Fruit fly (Drosophila melanogaster) whole organism, embryonic: Measurements from ENCODE around the gene CG13603.

Experiments
- Adf1 ChIP-seq: fragments of 200-800 bp; sonication (Bioruptor generic); IDR thresholded peaks from 2 replicates; pipeline ENCODE4 v1.3.6; 2022; ENCODE audit warnings: missing biosample characterization, missing genetic modification characterization
- CG10979 ChIP-seq: fragments of 200-800 bp; sonication (Bioruptor generic); optimal IDR thresholded peaks from 2 replicates; lab custom pipeline; 2018; ENCODE audit warnings: missing biosample characterization, mild to moderate bottlenecking, missing genetic modification characterization, moderate library complexity
- CG11398 ChIP-seq: fragments of 200-800 bp; sonication (Bioruptor generic); optimal IDR thresholded peaks from 2 replicates; lab custom pipeline; 2016; ENCODE audit warnings: missing biosample characterization, missing genetic modification characterization
- CG11696 ChIP-seq: fragments of 200-800 bp; sonication (Bioruptor generic); IDR thresholded peaks from 2 replicates; pipeline ENCODE4 v1.3.6; 2022; ENCODE audit warnings: missing biosample characterization, missing genetic modification characterization
- CG1233 ChIP-seq: fragments of 200-800 bp; sonication (Bioruptor generic); optimal IDR thresholded peaks from 4 replicates; lab custom pipeline; 2018; ENCODE audit warnings: missing biosample characterization, mild to moderate bottlenecking, missing genetic modification characterization
- CG12391 ChIP-seq: fragments of 200-800 bp; sonication (Bioruptor generic); optimal IDR thresholded peaks from 3 replicates; lab custom pipeline; 2018; ENCODE audit warnings: missing biosample characterization, mild to moderate bottlenecking, missing genetic modification characterization, moderate library complexity
- CG12769 ChIP-seq: fragments of 200-800 bp; sonication (Bioruptor generic); optimal IDR thresholded peaks from 2 replicates; lab custom pipeline; 2019; ENCODE audit warnings: missing biosample characterization, mild to moderate bottlenecking, missing genetic modification characterization, moderate library complexity
- CG14441 ChIP-seq: fragments of 200-800 bp; sonication (Bioruptor generic); IDR thresholded peaks from 2 replicates; pipeline ENCODE4 v1.3.6; 2022; ENCODE audit warnings: missing biosample characterization, missing genetic modification characterization
- CG14710 ChIP-seq: fragments of 200-800 bp; sonication (Bioruptor generic); optimal IDR thresholded peaks from 3 replicates; lab custom pipeline; 2019; ENCODE audit warnings: missing biosample characterization, mild to moderate bottlenecking, missing genetic modification characterization, moderate library complexity
- CG15073 ChIP-seq: fragments of 200-800 bp; sonication (Bioruptor generic); optimal IDR thresholded peaks from 2 replicates; lab custom pipeline; 2016; ENCODE audit warnings: missing biosample characterization, missing genetic modification characterization
- CG15514 ChIP-seq: fragments of 200-800 bp; sonication (Bioruptor generic); optimal IDR thresholded peaks from 3 replicates; lab custom pipeline; 2017; ENCODE audit warnings: missing biosample characterization, missing genetic modification characterization, mild to moderate bottlenecking, moderate library complexity, missing genetic modification reagents
- CG1832 ChIP-seq: fragments of 200-800 bp; sonication (Bioruptor generic); optimal IDR thresholded peaks from 2 replicates; lab custom pipeline; 2017; ENCODE audit warnings: missing biosample characterization, mild to moderate bottlenecking, missing genetic modification characterization, inconsistent platforms
- CG2199 ChIP-seq: fragments of 200-800 bp; sonication (Bioruptor generic); IDR thresholded peaks from 3 replicates; pipeline ENCODE4 v1.3.6; 2022; ENCODE audit warnings: missing biosample characterization, missing genetic modification characterization
- CG2202 ChIP-seq: fragments of 200-800 bp; sonication (Bioruptor generic); optimal IDR thresholded peaks from 2 replicates; lab custom pipeline; 2018; ENCODE audit warnings: missing biosample characterization, mild to moderate bottlenecking, missing genetic modification characterization
- CG32767 ChIP-seq: fragments of 200-800 bp; sonication (Bioruptor generic); IDR thresholded peaks from 2 replicates; pipeline ENCODE4 v1.3.6; 2022; ENCODE audit warnings: missing biosample characterization, missing genetic modification characterization
- CG6791 ChIP-seq: fragments of 200-800 bp; sonication (Bioruptor generic); IDR thresholded peaks from 3 replicates; pipeline ENCODE4 v1.3.6; 2022; ENCODE audit warnings: missing biosample characterization, missing genetic modification characterization; ENCODE audit not compliant: partially characterized antibody
- CG7372 ChIP-seq: fragments of 200-800 bp; sonication (Bioruptor generic); IDR thresholded peaks from 2 replicates; pipeline ENCODE4 v1.3.6; 2022; ENCODE audit warnings: missing biosample characterization, missing genetic modification characterization
- CG8281 ChIP-seq: fragments of 200-800 bp; sonication (Bioruptor generic); optimal IDR thresholded peaks from 2 replicates; lab custom pipeline; 2018; ENCODE audit warnings: missing biosample characterization, mild to moderate bottlenecking, missing genetic modification characterization, moderate library complexity
- CG8290 ChIP-seq, 3 experiments: fragments of 200-800 bp; sonication (Bioruptor generic); optimal IDR thresholded peaks; 2 replicates each; lab custom pipeline; 2016 to 2019; ENCODE audit warnings: missing biosample characterization in 3 of 3, missing genetic modification characterization in 3 of 3, mild to moderate bottlenecking in 2 of 3, moderate library complexity in 1 of 3
- Deaf1 ChIP-seq: fragments of 200-800 bp; optimal IDR thresholded peaks from 3 replicates; lab custom pipeline; 2019; ENCODE audit warnings: missing biosample characterization, mild to moderate bottlenecking, missing genetic modification characterization, moderate library complexity
- HLH54F ChIP-seq: fragments of 200-800 bp; sonication (Bioruptor generic); optimal IDR thresholded peaks from 3 replicates; lab custom pipeline; 2016; ENCODE audit warnings: missing biosample characterization, missing genetic modification characterization
- Med ChIP-seq: fragments of 200-800 bp; sonication (Bioruptor generic); peaks from one replicate; lab custom pipeline; 2016; ENCODE audit warnings: missing biosample characterization, missing genetic modification characterization, mild to moderate bottlenecking, inconsistent platforms, moderate library complexity
- Neu2 ChIP-seq: fragments of 200-800 bp; sonication (Bioruptor generic); optimal IDR thresholded peaks from 3 replicates; lab custom pipeline; 2016; ENCODE audit warnings: missing biosample characterization, missing genetic modification characterization, borderline replicate concordance
- Trl ChIP-seq, 3 experiments: fragments of >200 bp in 2 of 3; fragments of 200-800 bp in 1 of 3; sonication (Bioruptor generic) in 1 of 3; optimal IDR thresholded peaks; 2 replicates in 1 of 3; 3 replicates in 2 of 3; lab custom pipeline; 2016 to 2017; ENCODE audit warnings: missing biosample characterization in 1 of 3, missing genetic modification characterization in 1 of 3
- abd-A ChIP-seq: fragments of 200-800 bp; sonication (Bioruptor generic); optimal IDR thresholded peaks from 3 replicates; lab custom pipeline; 2019; ENCODE audit warnings: missing biosample characterization, mild to moderate bottlenecking, missing genetic modification characterization, moderate library complexity
- ara ChIP-seq: fragments of 200-800 bp; sonication (Bioruptor generic); IDR thresholded peaks from 2 replicates; pipeline ENCODE4 v1.3.6; 2022; ENCODE audit warnings: missing biosample characterization, missing genetic modification characterization
- bsh ChIP-seq, 2 experiments: fragments of 200-800 bp; sonication (Bioruptor generic); optimal IDR thresholded peaks; 2 replicates each; lab custom pipeline; 2017 to 2018; ENCODE audit warnings: mild to moderate bottlenecking in 2 of 2, missing biosample characterization in 2 of 2, missing genetic modification characterization in 2 of 2, moderate library complexity in 1 of 2
- chinmo ChIP-seq: fragments of 200-800 bp; sonication (Bioruptor generic); IDR thresholded peaks from 4 replicates; pipeline ENCODE4 v1.3.6; 2022; ENCODE audit warnings: missing biosample characterization, missing genetic modification characterization; ENCODE audit not compliant: partially characterized antibody
- ci ChIP-seq: fragments of 200-800 bp; sonication (Bioruptor generic); IDR thresholded peaks from 3 replicates; pipeline ENCODE4 v1.3.6; 2022; ENCODE audit warnings: missing biosample characterization, missing genetic modification characterization
- danr ChIP-seq: fragments of 200-800 bp; sonication (Bioruptor generic); IDR thresholded peaks from 2 replicates; pipeline ENCODE4 v1.3.6; 2022; ENCODE audit warnings: missing biosample characterization, missing genetic modification characterization
- ewg ChIP-seq: fragments of 200-800 bp; sonication (Bioruptor generic); optimal IDR thresholded peaks from 3 replicates; lab custom pipeline; 2017; ENCODE audit warnings: mild to moderate bottlenecking, missing biosample characterization, missing genetic modification reagents, missing genetic modification characterization
- gcm2 ChIP-seq: fragments of 200-800 bp; sonication (Bioruptor generic); optimal IDR thresholded peaks from 2 replicates; lab custom pipeline; 2016; ENCODE audit warnings: missing biosample characterization, missing genetic modification characterization
- hkb ChIP-seq, 2 experiments: fragments of 200-800 bp in 1 of 2; fragments of >200 bp in 1 of 2; sonication (Bioruptor generic) in 1 of 2; IDR thresholded peaks in 1 of 2; optimal IDR thresholded peaks in 1 of 2; 2 replicates each; pipeline versions ENCODE4 v1.3.6 to Lab custom; 2017 to 2022; ENCODE audit warnings: missing biosample characterization in 1 of 2, missing genetic modification characterization in 1 of 2
- inv ChIP-seq: fragments of 200-800 bp; sonication (Bioruptor generic); IDR thresholded peaks from 2 replicates; pipeline ENCODE4 v1.3.6; 2022; ENCODE audit warnings: missing biosample characterization, missing genetic modification characterization; ENCODE audit not compliant: partially characterized antibody
- lab ChIP-seq: fragments of 200-800 bp; sonication (Bioruptor generic); optimal IDR thresholded peaks from 3 replicates; lab custom pipeline; 2017; ENCODE audit warnings: missing biosample characterization, missing genetic modification characterization, mild to moderate bottlenecking, moderate library complexity, missing genetic modification reagents
- onecut ChIP-seq: fragments of 200-800 bp; sonication (Bioruptor generic); IDR thresholded peaks from 2 replicates; pipeline ENCODE4 v1.3.6; 2022; ENCODE audit warnings: missing biosample characterization, missing genetic modification characterization
- scrt ChIP-seq: fragments of 200-800 bp; sonication (Bioruptor generic); optimal IDR thresholded peaks from 2 replicates; lab custom pipeline; 2018; ENCODE audit warnings: missing biosample characterization, mild to moderate bottlenecking, missing genetic modification characterization, moderate library complexity
- sd ChIP-seq: fragments of 200-800 bp; sonication (Bioruptor generic); optimal IDR thresholded peaks from 3 replicates; lab custom pipeline; 2018; ENCODE audit warnings: missing biosample characterization, mild to moderate bottlenecking, missing genetic modification characterization, moderate library complexity
- sens ChIP-seq: fragments of 200-800 bp; sonication (Bioruptor generic); peaks from one replicate; lab custom pipeline; 2016; ENCODE audit warnings: missing biosample characterization, missing genetic modification characterization
- so ChIP-seq: fragments of 200-800 bp; sonication (Bioruptor generic); IDR thresholded peaks from 3 replicates; pipeline ENCODE4 v1.3.6; 2022; ENCODE audit warnings: missing biosample characterization, missing genetic modification characterization
- sqz ChIP-seq: fragments of 200-800 bp; sonication (Bioruptor generic); optimal IDR thresholded peaks from 3 replicates; lab custom pipeline; 2018; ENCODE audit warnings: missing biosample characterization, mild to moderate bottlenecking, missing genetic modification characterization
- sr ChIP-seq: fragments of 200-800 bp; sonication (Bioruptor generic); IDR thresholded peaks from 3 replicates; pipeline ENCODE4 v1.3.6; 2022; ENCODE audit warnings: missing biosample characterization, missing genetic modification characterization
- ttk ChIP-seq: fragments of 200-800 bp; sonication (Bioruptor generic); IDR thresholded peaks from 2 replicates; pipeline ENCODE4 v2.1.2; 2022; ENCODE audit warnings: missing biosample characterization, missing genetic modification characterization

Gene CG13603

dm6 chr3R:23969449-23969848 lies 16.9 kb downstream of the CG13603 start (continued):
- peak; percentile 2 for TF ChIP-seq CG14710 (tag; lab: Kevin White, UChicago)
- 0 out of 2 replicates have a peak, but pooled peaks have one; percentile 8 for TF ChIP-seq ttk (GFP tag; lab: Robert Waterston, UW)
- TF ChIP-seq CG1233 (GFP tag; lab: Kevin White, UChicago): peak; percentile 30
- no peak for TF ChIP-seq CG11398 (GFP tag; lab: Kevin White, UChicago)
- no peak for TF ChIP-seq CG2199
- TF ChIP-seq danr (GFP tag; lab: Robert Waterston, UW): no peak
- peak in 1 of 2 experiments; percentile 53 for TF ChIP-seq bsh (GFP tag; optimal IDR thresholded peaks at IDR 0.05; lab: Kevin White, UChicago)
- no peak for TF ChIP-seq HLH54F (GFP tag; lab: Kevin White, UChicago)
- TF ChIP-seq CG8281: peak; percentile 10
- TF ChIP-seq CG6791 (GFP tag; lab: Robert Waterston, UW): no peak
- TF ChIP-seq CG10979 (tag; lab: Kevin White, UChicago): peak; percentile 49
- no peak for TF ChIP-seq Neu2 (GFP tag; lab: Kevin White, UChicago)
- no peak for TF ChIP-seq CG8290 (GFP tag; optimal IDR thresholded peaks at IDR 0.05; lab: Kevin White, UChicago)
- no peak for TF ChIP-seq CG8290 (tag; optimal IDR thresholded peaks at IDR 0.05; lab: Kevin White, UChicago)
- TF ChIP-seq CG12391 (tag; lab: Kevin White, UChicago): peak; percentile 50

- TF ChIP-seq ara (GFP tag; lab: Robert Waterston, UW) (no peak), CG8290 (GFP tag; optimal IDR thresholded peaks at IDR 0.05; lab: Kevin White, UChicago) (peak; percentile 71), CG8290 (tag; optimal IDR thresholded peaks at IDR 0.05; lab: Kevin White, UChicago) (peak; percentile 28 to 90), CG14441 (GFP tag; lab: Robert Waterston, UW) (no peak), CG12769 (tag; lab: Kevin White, UChicago) (peak; percentile 61), hkb (optimal IDR thresholded peaks at IDR 0.05; lab: Kevin White, UChicago) (no peak), hkb (GFP tag; IDR thresholded peaks at IDR 0.05; lab: Robert Waterston, UW) (0 out of 2 replicates have a peak, but pooled peaks have one; percentile 8), gcm2 (GFP tag; lab: Kevin White, UChicago) (no peak), sr (GFP tag; lab: Robert Waterston, UW) (peak; percentile 93), abd-A (tag; lab: Kevin White, UChicago) (peak; percentile 63), CG7372 (GFP tag; lab: Robert Waterston, UW) (no peak), inv (no peak), CG15514 (GFP tag; lab: Kevin White, UChicago) (no peak), sens (GFP tag; lab: Kevin White, UChicago) (peak; percentile 66), Med (peak; percentile 55), CG32767 (GFP tag; lab: Robert Waterston, UW) (peak; percentile 36; the same call in 1 of the 2 replicates), scrt (GFP tag; lab: Kevin White, UChicago) (peak; percentile 74), ewg (GFP tag; lab: Kevin White, UChicago) (peak; percentile 76), Trl (optimal IDR thresholded peaks at IDR 0.05; lab: Kevin White, UChicago) (peak; percentile 67 to 81), Trl (GFP tag; optimal IDR thresholded peaks at IDR 0.05; lab: Kevin White, UChicago) (no peak), CG11696 (GFP tag; lab: Robert Waterston, UW) (peak; percentile 57), CG1832 (GFP tag; lab: Kevin White, UChicago) (peak; percentile 56), Deaf1 (tag; lab: Kevin White, UChicago) (peak; percentile 73), CG15073 (GFP tag; lab: Kevin White, UChicago) (peak; percentile 70), ci (GFP tag; lab: Robert Waterston, UW) (peak; percentile 41; the same call in 2 of the 3 replicates), Adf1 (GFP tag; lab: Robert Waterston, UW) (peak; percentile 29; the same call in 1 of the 2 replicates), CG2202 (tag; lab: Kevin White, UChicago) (no peak), chinmo (0 out of 4 replicates have a peak, but pooled peaks have one; percentile 37), so (GFP tag; lab: Robert Waterston, UW) (0 out of 3 replicates have a peak, but pooled peaks have one; percentile 6), lab (GFP tag; lab: Kevin White, UChicago) (peak; percentile 2), sd (tag; lab: Kevin White, UChicago) (peak; percentile 1), danr (GFP tag; lab: Robert Waterston, UW) (0 out of 2 replicates have a peak, but pooled peaks have one; percentile 18), onecut (GFP tag; lab: Robert Waterston, UW) (peak; percentile 57; the same call in 1 of the 2 replicates), sqz (peak; percentile 50)
- TF ChIP-seq, all 482 proteins: peak for 24
Observed at dm6 chr3R:23964913-23965718, 21.3 kb downstream of the CG13603 start.
